Worm (Caenorhabditis elegans) whole organism, L2 larva: Measurements from ENCODE around the gene Y57E12AL.6.

Experiments used
- C34F6.9 ChIP-seq: fragments of 150-350 bp; optimal IDR thresholded peaks from 2 replicates; lab custom pipeline; 2014; ENCODE audit warnings: missing biosample characterization, missing genetic modification characterization
- mdl-1 ChIP-seq, 2 experiments: fragments of 150-350 bp in 1 of 2; sonication (generic microtip) in 1 of 2; optimal IDR thresholded peaks; 2 replicates each; lab custom pipeline; 2017; ENCODE audit warnings: missing biosample characterization in 2 of 2, missing genetic modification characterization in 2 of 2

ce11 chrV:7075646-7076045, 15.4 kb upstream of the Y57E12AL.6 start, which contains the start of gene npa-1:
- TF ChIP-seq mdl-1 (tag; optimal IDR thresholded peaks at IDR 0.05; lab: Kevin White, UChicago) (no peak), C34F6.9 (tag; lab: Kevin White, UChicago) (no peak)
